Worm (Caenorhabditis elegans): ENCODE results near the gene str-185.

str-185 gene

ce11 chrIV:4398420-4398819 is 31.4 kb downstream of the str-185 start:
- TF ChIP-seq fkh-10 (GFP tag; optimal IDR thresholded peaks at IDR 0.05) (no peak), aha-1 (tag) (peak; percentile 47), zfp-3 (GFP tag; conservative IDR thresholded peaks at IDR 0.05) (no peak), mep-1 (tag; optimal IDR thresholded peaks at IDR 0.05) (peak; percentile 39), hlh-30 (tag; optimal IDR thresholded peaks at IDR 0.05; ENCODE audit: insufficient read depth) (peak; percentile 2), ceh-28 (tag; optimal IDR thresholded peaks at IDR 0.05) (no peak), mxl-3 (GFP tag; optimal IDR thresholded peaks at IDR 0.05) (peak; percentile 68), ztf-11 (tag; optimal IDR thresholded peaks at IDR 0.05) (no peak), lin-29 (GFP tag; IDR thresholded peaks at IDR 0.05) (no peak), Y105C5A.15 (GFP tag; IDR thresholded peaks at IDR 0.05) (no peak), mxl-2 (GFP tag; conservative IDR thresholded peaks at IDR 0.05) (no peak), mdl-1 (tag; optimal IDR thresholded peaks at IDR 0.05) (peak in 1 of 2 experiments; percentile 52), unc-39 (tag; optimal IDR thresholded peaks at IDR 0.05) (no peak), mdt-29 (GFP tag; IDR thresholded peaks at IDR 0.05) (no peak), ces-1 (GFP tag; optimal IDR thresholded peaks at IDR 0.05) (no peak), F44E2.7 (GFP tag; IDR thresholded peaks at IDR 0.05) (no peak), spr-1 (tag; optimal IDR thresholded peaks at IDR 0.05) (no peak), T20F7.1 (GFP tag; optimal IDR thresholded peaks at IDR 0.05) (no peak), nhr-25 (tag; optimal IDR thresholded peaks at IDR 0.05; ENCODE audit: borderline replicate concordance, insufficient read depth) (no peak), hlh-11 (tag; optimal IDR thresholded peaks at IDR 0.05) (peak; percentile 59), nhr-11 (tag; optimal IDR thresholded peaks at IDR 0.05) (no peak), nhr-77 (tag; optimal IDR thresholded peaks at IDR 0.05) (no peak), unc-62 (GFP tag; optimal IDR thresholded peaks at IDR 0.05 in 1 of 2) (no peak), unc-62 (tag; optimal IDR thresholded peaks at IDR 0.05) (no peak), daf-16 (GFP tag; optimal IDR thresholded peaks at IDR 0.05) (no peak), daf-16 (tag; optimal IDR thresholded peaks at IDR 0.05) (no peak), F49E8.2 (tag; optimal IDR thresholded peaks at IDR 0.05; ENCODE audit: borderline replicate concordance) (no peak), mes-2 (tag; optimal IDR thresholded peaks at IDR 0.05; ENCODE audit: poor library complexity, severe bottlenecking) (peak; percentile 2), nhr-76 (tag; optimal IDR thresholded peaks at IDR 0.05) (no peak), rbr-2 (tag; optimal IDR thresholded peaks at IDR 0.05) (no peak), aly-2 (tag; optimal IDR thresholded peaks at IDR 0.05) (no peak), spr-3 (GFP tag; optimal IDR thresholded peaks at IDR 0.05) (no peak), ctbp-1 (GFP tag; IDR thresholded peaks at IDR 0.05) (no peak), zfp-2 (tag; optimal IDR thresholded peaks at IDR 0.05) (no peak), dve-1 (tag; optimal IDR thresholded peaks at IDR 0.05; ENCODE audit: insufficient read depth) (no peak), zag-1 (tag; optimal IDR thresholded peaks at IDR 0.05) (no peak), pqm-1 (tag; optimal IDR thresholded peaks at IDR 0.05) (no peak), php-3 (GFP tag; IDR thresholded peaks at IDR 0.05) (no peak), set-16 (GFP tag; IDR thresholded peaks at IDR 0.05) (peak; percentile 64), sdz-12 (GFP tag; optimal IDR thresholded peaks at IDR 0.05) (no peak), duxl-1 (tag; optimal IDR thresholded peaks at IDR 0.05; ENCODE audit: poor library complexity) (no peak), vab-7 (GFP tag; IDR thresholded peaks at IDR 0.05) (no peak), fos-1 (tag; optimal IDR thresholded peaks at IDR 0.05) (no peak), nhr-6 (tag; optimal IDR thresholded peaks at IDR 0.05) (no peak), ama-1 (optimal IDR thresholded peaks at IDR 0.05) (no peak), lsy-2 (tag; optimal IDR thresholded peaks at IDR 0.05) (no peak), Y75B8A.6 (GFP tag; IDR thresholded peaks at IDR 0.05) (no peak), ceh-62 (tag; optimal IDR thresholded peaks at IDR 0.05) (no peak), nhr-237 (tag; optimal IDR thresholded peaks at IDR 0.05) (no peak), zip-11 (GFP tag; IDR thresholded peaks at IDR 0.05) (no peak), dmd-8 (GFP tag; IDR thresholded peaks at IDR 0.05) (no peak), skn-1 (tag; optimal IDR thresholded peaks at IDR 0.05) (no peak), lin-15B (tag; optimal IDR thresholded peaks at IDR 0.05) (no peak)
